Worm (Caenorhabditis elegans) whole organism, midembryonic: ENCODE results near the gene clc-33.

Experiments used
- klf-2 ChIP-seq: fragments of 200-800 bp; sonication (Bioruptor generic); conservative IDR thresholded peaks from 2 replicates; pipeline ENCODE4 v1.3.6; 2022; ENCODE audit warnings: missing genetic modification reagents, missing genetic modification characterization, missing compliant biosample characterization
- ref-1 ChIP-seq: fragments of 200-800 bp; sonication (Bioruptor generic); conservative IDR thresholded peaks from 2 replicates; pipeline ENCODE4 v1.3.6; 2022; ENCODE audit warnings: missing genetic modification reagents, missing genetic modification characterization, missing compliant biosample characterization
- tab-1 ChIP-seq: fragments of 200-800 bp; sonication (Bioruptor generic); IDR thresholded peaks from 2 replicates; pipeline ENCODE4 v1.3.6; 2022; ENCODE audit warnings: missing genetic modification characterization, missing compliant biosample characterization
- ztf-29 ChIP-seq: fragments of 200-800 bp; sonication (Bioruptor generic); IDR thresholded peaks from 2 replicates; pipeline ENCODE4 v1.3.6; 2022; ENCODE audit warnings: missing genetic modification reagents, missing genetic modification characterization, missing compliant biosample characterization

- TF ChIP-seq ref-1 (GFP tag; lab: Robert Waterston, UW), result no peak
- TF ChIP-seq klf-2 (GFP tag; lab: Robert Waterston, UW), result no peak
- TF ChIP-seq ztf-29 (GFP tag; lab: Robert Waterston, UW), result no peak
- TF ChIP-seq tab-1 (GFP tag; lab: Robert Waterston, UW), result no peak
Observed at ce11 chrII:799700-800099, 40.5 kb upstream of the clc-33 start, which contains the start of gene F46F5.14.
